Fruit fly (Drosophila melanogaster): ENCODE results near the gene gdrd.

dm6 chr3L:14708053-14708452, 16.9 kb downstream of the gdrd start:
- no peak for TF ChIP-seq sqz (GFP tag; optimal IDR thresholded peaks at IDR 0.05)
- no peak for TF ChIP-seq ken (GFP tag; IDR thresholded peaks at IDR 0.05)
- no peak for TF ChIP-seq br (optimal IDR thresholded peaks at IDR 0.05)
- no peak for TF ChIP-seq YL-1 (GFP tag; optimal IDR thresholded peaks at IDR 0.05)
- TF ChIP-seq corto (GFP tag; optimal IDR thresholded peaks at IDR 0.05), result no peak
- TF ChIP-seq CG3281 (GFP tag; optimal IDR thresholded peaks at IDR 0.05), result peak; percentile 65
- TF ChIP-seq CG8388 (GFP tag; optimal IDR thresholded peaks at IDR 0.05), result no peak
- TF ChIP-seq Stat92E (GFP tag; optimal IDR thresholded peaks at IDR 0.05), result no peak
- no peak for TF ChIP-seq CG3995 (GFP tag; optimal IDR thresholded peaks at IDR 0.05)
- TF ChIP-seq CG9727 (GFP tag; optimal IDR thresholded peaks at IDR 0.05), result peak; percentile 25
- TF ChIP-seq Six4 (GFP tag; optimal IDR thresholded peaks at IDR 0.05), result no peak
- no peak for TF ChIP-seq CG7928 (GFP tag; optimal IDR thresholded peaks at IDR 0.05)
- TF ChIP-seq ind (GFP tag; optimal IDR thresholded peaks at IDR 0.05), result no peak
- TF ChIP-seq ap (GFP tag; IDR thresholded peaks at IDR 0.05), result no peak
